Worm (Caenorhabditis elegans) whole organism, young adult: ENCODE data around the gene mrp-5.

ENCODE experiments used
- B0035.1 ChIP-seq: sonication (generic microtip); optimal IDR thresholded peaks from 2 replicates; lab custom pipeline; 2016; ENCODE audit warnings: missing genetic modification characterization, mild to moderate bottlenecking, missing compliant biosample characterization, missing genotype, missing genetic modification reagents
- ama-1 ChIP-seq, 3 experiments: fragments of 150-350 bp in 1 of 3; sonication (generic microtip) in 2 of 3; optimal IDR thresholded peaks; 2 replicates each; lab custom pipeline; 2014 to 2018; ENCODE audit warnings: missing biosample characterization in 2 of 3, missing genetic modification characterization in 2 of 3, missing genetic modification reagents in 2 of 3
- die-1 ChIP-seq: sonication (generic microtip); optimal IDR thresholded peaks from 2 replicates; lab custom pipeline; 2016; ENCODE audit warnings: missing genotype, mild to moderate bottlenecking, missing genetic modification characterization, missing compliant biosample characterization
- dpl-1 ChIP-seq: fragments of 150-350 bp; optimal IDR thresholded peaks from 2 replicates; lab custom pipeline; 2014; ENCODE audit warnings: missing biosample characterization, missing genetic modification reagents, missing genetic modification characterization
- ets-4 ChIP-seq: fragments of 200-800 bp; sonication (Bioruptor generic); optimal IDR thresholded peaks from 2 replicates; lab custom pipeline; 2018; ENCODE audit warnings: mild to moderate bottlenecking, missing genetic modification characterization, missing compliant biosample characterization
- ztf-26 ChIP-seq: sonication (generic microtip); optimal IDR thresholded peaks from 2 replicates; lab custom pipeline; 2017; ENCODE audit warnings: missing genetic modification characterization, missing compliant biosample characterization

ce11 chrX:14929512-14929911 lies 16.6 kb downstream of the mrp-5 start:
- TF ChIP-seq ets-4 (no peak), dpl-1 (GFP tag; lab: Kevin White, UChicago) (no peak), ztf-26 (tag; lab: Kevin White, UChicago) (no peak), ama-1 (optimal IDR thresholded peaks at IDR 0.05; lab: Kevin White, UChicago) (no peak), ama-1 (GFP tag; optimal IDR thresholded peaks at IDR 0.05; lab: Kevin White, UChicago) (no peak), B0035.1 (tag; lab: Kevin White, UChicago) (no peak), die-1 (tag; lab: Kevin White, UChicago) (no peak)
